Fruit fly (Drosophila melanogaster): ENCODE data around the gene CG31751.
A peak's percentile ranks its signal among the peaks of the same experiment; 100 is the strongest.

Gene CG31751

dm6 chr2L:18702721-18703488, 25.9 kb downstream of the CG31751 start, which contains the start of the genes CG10376 and CG10343 (continued):
- TF ChIP-seq fd96Cb (tag; optimal IDR thresholded peaks at IDR 0.05) = peak; percentile 91
- TF ChIP-seq CG4360 (GFP tag; IDR thresholded peaks at IDR 0.05) = no peak
- peak; percentile 93 for TF ChIP-seq slbo (GFP tag; IDR thresholded peaks at IDR 0.05)
- no peak for TF ChIP-seq CG10565 (GFP tag; optimal IDR thresholded peaks at IDR 0.05)
- TF ChIP-seq ham (GFP tag; IDR thresholded peaks at IDR 0.05) = no peak
- TF ChIP-seq CrebB (tag; optimal IDR thresholded peaks at IDR 0.05) = peak; percentile 51
- TF ChIP-seq CG32772 (GFP tag; IDR thresholded peaks at IDR 0.05) = no peak; the same call in none of the 2 replicates
- peak; percentile 76; the same call in 2 of the 3 replicates for TF ChIP-seq CG11456 (GFP tag; IDR thresholded peaks at IDR 0.05)
- TF ChIP-seq croc (GFP tag; conservative IDR thresholded peaks at IDR 0.05) = peak; percentile 87
- TF ChIP-seq Sry-δ (GFP tag; optimal IDR thresholded peaks at IDR 0.05) = peak; percentile 19
- TF ChIP-seq CG6765 (GFP tag; optimal IDR thresholded peaks at IDR 0.05) = peak; percentile 69
- no peak for TF ChIP-seq CG7745 (tag; optimal IDR thresholded peaks at IDR 0.05)
- peak; percentile 98 for TF ChIP-seq nmo (GFP tag; optimal IDR thresholded peaks at IDR 0.05)
- peak; percentile 16 for TF ChIP-seq emc (GFP tag; optimal IDR thresholded peaks at IDR 0.05)
- TF ChIP-seq nerfin-2 (GFP tag; IDR thresholded peaks at IDR 0.05; ENCODE audit: partially characterized antibody) = no peak
- peak; percentile 67 for TF ChIP-seq Hsf (GFP tag; optimal IDR thresholded peaks at IDR 0.05)
- peak; percentile 33 for TF ChIP-seq ab (GFP tag; optimal IDR thresholded peaks at IDR 0.05)
- TF ChIP-seq CG8478 (optimal IDR thresholded peaks at IDR 0.05) = peak; percentile 3
- peak; percentile 54 for TF ChIP-seq Dad (GFP tag; optimal IDR thresholded peaks at IDR 0.05)
- peak; percentile 90 for TF ChIP-seq Hmr (GFP tag; optimal IDR thresholded peaks at IDR 0.05)
- peak; percentile 55 for TF ChIP-seq CG18476 (GFP tag; optimal IDR thresholded peaks at IDR 0.05)
- TF ChIP-seq CG10209 (GFP tag; optimal IDR thresholded peaks at IDR 0.05) = peak; percentile 91
- TF ChIP-seq bcd (GFP tag; optimal IDR thresholded peaks at IDR 0.05) = peak; percentile 89
- peak; percentile 89 for TF ChIP-seq PHDP (tag; optimal IDR thresholded peaks at IDR 0.05)
- TF ChIP-seq bowl (GFP tag; IDR thresholded peaks at IDR 0.05) = peak; percentile 59; the same call in 1 of the 2 replicates
- peak; percentile 59 for TF ChIP-seq odd (GFP tag; optimal IDR thresholded peaks at IDR 0.05)
- peak; percentile 77 for TF ChIP-seq HLH3B (GFP tag; IDR thresholded peaks at IDR 0.05)
- peak; percentile 60 for TF ChIP-seq CG3838 (GFP tag; optimal IDR thresholded peaks at IDR 0.05)
- no peak for TF ChIP-seq NC2α (GFP tag; optimal IDR thresholded peaks at IDR 0.05)
- peak; percentile 94 for TF ChIP-seq CG9932 (GFP tag; IDR thresholded peaks at IDR 0.05)
- peak; percentile 42 for TF ChIP-seq CG8359 (GFP tag; optimal IDR thresholded peaks at IDR 0.05; ENCODE audit: borderline replicate concordance)
- peak; percentile 54 for TF ChIP-seq kah (GFP tag; optimal IDR thresholded peaks at IDR 0.05)
- TF ChIP-seq CG9876 (GFP tag; optimal IDR thresholded peaks at IDR 0.05) = peak; percentile 43
- TF ChIP-seq CG7271 (tag; optimal IDR thresholded peaks at IDR 0.05) = peak; percentile 66
- TF ChIP-seq cwo (GFP tag; optimal IDR thresholded peaks at IDR 0.05) = peak; percentile 28
- peak; percentile 30 for TF ChIP-seq Camta (GFP tag; optimal IDR thresholded peaks at IDR 0.05)
- TF ChIP-seq run (tag; optimal IDR thresholded peaks at IDR 0.05) = peak; percentile 66
- peak; percentile 84 for TF ChIP-seq CG7372 (GFP tag; IDR thresholded peaks at IDR 0.05)
- TF ChIP-seq gcm (GFP tag; optimal IDR thresholded peaks at IDR 0.05) = peak; percentile 80
- TF ChIP-seq crp (GFP tag; optimal IDR thresholded peaks at IDR 0.05) = peak; percentile 83 to 96
- TF ChIP-seq sima (GFP tag; optimal IDR thresholded peaks at IDR 0.05) = no peak
- TF ChIP-seq pzg (GFP tag; optimal IDR thresholded peaks at IDR 0.05) = peak; percentile 52
- TF ChIP-seq wdn (GFP tag; IDR thresholded peaks at IDR 0.05) = peak; percentile 76
- peak; percentile 88 for TF ChIP-seq Fer2 (tag; optimal IDR thresholded peaks at IDR 0.05)
- TF ChIP-seq CG10462 (GFP tag; optimal IDR thresholded peaks at IDR 0.05) = peak; percentile 54
- no peak for TF ChIP-seq h (optimal IDR thresholded peaks at IDR 0.05)
- TF ChIP-seq gsb (GFP tag; IDR thresholded peaks at IDR 0.05) = peak; percentile 44; the same call in 1 of the 2 replicates
- TF ChIP-seq CG18011 (GFP tag; optimal IDR thresholded peaks at IDR 0.05) = peak; percentile 51
- TF ChIP-seq CG11247 (GFP tag; IDR thresholded peaks at IDR 0.05) = peak; percentile 79
- TF ChIP-seq twi (tag; optimal IDR thresholded peaks at IDR 0.05) = peak; percentile 90

All from whole organism, embryonic.